Worm (Caenorhabditis elegans): ENCODE results near the gene nhr-186.

ce11 chrV:3860123-3860522, 5.4 kb upstream of the nhr-186 start, which contains the start of gene nhr-189:
- TF ChIP-seq unc-86 (tag; optimal IDR thresholded peaks at IDR 0.05), result no peak
- peak; percentile 32 for TF ChIP-seq nhr-71 (tag; optimal IDR thresholded peaks at IDR 0.05)
- TF ChIP-seq fos-1 (tag; optimal IDR thresholded peaks at IDR 0.05), result no peak
- no peak for TF ChIP-seq rnt-1 (tag; optimal IDR thresholded peaks at IDR 0.05)
- TF ChIP-seq snpc-4 (tag; optimal IDR thresholded peaks at IDR 0.05), result no peak

Data from whole organism, L1 larva.